In genomic region chr3L:11251721-11252423, dm6 we compare ENCODE assay signal across 6 fruit fly cellular contexts.
TF ChIP-seq lines count a peak whose summit lies in the region.

Gene scyl (plus strand): TSS chr3L:11252307.

- peak; percentile 59 for TF ChIP-seq CTCF in whole organism, embryonic (GFP tag; optimal IDR thresholded peaks at IDR 0.05; lab: Kevin White, UChicago)

TF ChIP-seq in whole organism, 6 proteins besides CTCF, POLR2A, EP300 and RAD21:
- TF ChIP-seq EcR (GFP tag; optimal IDR thresholded peaks at IDR 0.05; lab: Kevin White, UChicago) = no peak
- peak; percentile 25 for TF ChIP-seq CG8478 (optimal IDR thresholded peaks at IDR 0.05; lab: Kevin White, UChicago)

TF ChIP-seq in whole organism, adult, 20 proteins besides CTCF, POLR2A, EP300 and RAD21 (continues in another document):
- TF ChIP-seq pad (GFP tag; optimal IDR thresholded peaks at IDR 0.05; lab: Kevin White, UChicago) = peak; percentile 39
- TF ChIP-seq CG7045 (GFP tag; optimal IDR thresholded peaks at IDR 0.05; lab: Kevin White, UChicago) = no peak
- peak; percentile 37 for TF ChIP-seq CG14711 (tag; optimal IDR thresholded peaks at IDR 0.05; lab: Kevin White, UChicago)
- no peak for TF ChIP-seq Clk (GFP tag; optimal IDR thresholded peaks at IDR 0.05; lab: Kevin White, UChicago)
- TF ChIP-seq toe (GFP tag; optimal IDR thresholded peaks at IDR 0.05; lab: Kevin White, UChicago) = no peak
- peak; percentile 73 for TF ChIP-seq cic (GFP tag; optimal IDR thresholded peaks at IDR 0.05; lab: Kevin White, UChicago)
- peak; percentile 92 for TF ChIP-seq Mnt (GFP tag; optimal IDR thresholded peaks at IDR 0.05; lab: Kevin White, UChicago)
- peak; percentile 79 for TF ChIP-seq tj (GFP tag; optimal IDR thresholded peaks at IDR 0.05; lab: Kevin White, UChicago)
- peak; percentile 46 for TF ChIP-seq ovo (GFP tag; optimal IDR thresholded peaks at IDR 0.05; lab: Kevin White, UChicago)
- TF ChIP-seq CG12768 (GFP tag; optimal IDR thresholded peaks at IDR 0.05; lab: Kevin White, UChicago) = peak; percentile 74
- TF ChIP-seq cnc (optimal IDR thresholded peaks at IDR 0.05; lab: Kevin White, UChicago) = no peak
- TF ChIP-seq bab1 (GFP tag; optimal IDR thresholded peaks at IDR 0.05; lab: Kevin White, UChicago) = peak; percentile 82
- TF ChIP-seq Hr96 (GFP tag; optimal IDR thresholded peaks at IDR 0.05; lab: Kevin White, UChicago) = peak; percentile 44
- TF ChIP-seq kay (GFP tag; lab: Kevin White, UChicago; ENCODE audit: borderline replicate concordance) = no peak
- peak; percentile 51 for TF ChIP-seq CG33017 (tag; optimal IDR thresholded peaks at IDR 0.05; lab: Kevin White, UChicago)
- peak; percentile 35 for TF ChIP-seq CG11617 (GFP tag; optimal IDR thresholded peaks at IDR 0.05; lab: Kevin White, UChicago)
- peak; percentile 54 for TF ChIP-seq CG7101 (tag; optimal IDR thresholded peaks at IDR 0.05; lab: Kevin White, UChicago)
- TF ChIP-seq Crg-1 (GFP tag; optimal IDR thresholded peaks at IDR 0.05; lab: Kevin White, UChicago) = peak; percentile 54

TF ChIP-seq in whole organism, embryonic, 481 proteins besides CTCF, POLR2A, EP300 and RAD21 (continues in another document):
- TF ChIP-seq nerfin-1 (tag; optimal IDR thresholded peaks at IDR 0.05; lab: Kevin White, UChicago) = peak; percentile 40
- TF ChIP-seq crol (GFP tag; IDR thresholded peaks at IDR 0.05; lab: Robert Waterston, UW) = peak; percentile 31; the same call in 1 of the 2 replicates
- TF ChIP-seq Drgx (GFP tag; IDR thresholded peaks at IDR 0.05; lab: Robert Waterston, UW) = peak; percentile 69; the same call in 1 of the 2 replicates
- TF ChIP-seq CG6813 (GFP tag; optimal IDR thresholded peaks at IDR 0.05; lab: Kevin White, UChicago) = peak; percentile 67
- peak; percentile 83 for TF ChIP-seq lilli (GFP tag; optimal IDR thresholded peaks at IDR 0.05; lab: Kevin White, UChicago)
- TF ChIP-seq Kr (GFP tag; optimal IDR thresholded peaks at IDR 0.05; lab: Kevin White, UChicago) = peak; percentile 61
- TF ChIP-seq ash1 (GFP tag; optimal IDR thresholded peaks at IDR 0.05; lab: Kevin White, UChicago) = peak; percentile 91
- TF ChIP-seq Dip2 (GFP tag; IDR thresholded peaks at IDR 0.05; lab: Robert Waterston, UW) = no peak
- peak; percentile 36; the same call in 1 of the 2 replicates for TF ChIP-seq tna (GFP tag; IDR thresholded peaks at IDR 0.05; lab: Robert Waterston, UW; ENCODE audit: partially characterized antibody)
- peak in 1 of 2 experiments; percentile 67 for TF ChIP-seq insv (GFP tag; optimal IDR thresholded peaks at IDR 0.05; lab: Kevin White, UChicago)
- TF ChIP-seq Fer3 (tag; optimal IDR thresholded peaks at IDR 0.05; lab: Kevin White, UChicago) = peak; percentile 48
- TF ChIP-seq CG1529 (GFP tag; optimal IDR thresholded peaks at IDR 0.05; lab: Kevin White, UChicago) = peak; percentile 24
- TF ChIP-seq Elba2 (GFP tag; optimal IDR thresholded peaks at IDR 0.05; lab: Kevin White, UChicago) = no peak
- TF ChIP-seq CrebB (tag; optimal IDR thresholded peaks at IDR 0.05; lab: Kevin White, UChicago) = peak; percentile 63
- TF ChIP-seq Hsf (GFP tag; optimal IDR thresholded peaks at IDR 0.05; lab: Kevin White, UChicago) = no peak
- TF ChIP-seq sim (GFP tag; IDR thresholded peaks at IDR 0.05; lab: Robert Waterston, UW) = 0 out of 2 replicates have a peak, but pooled peaks have one; percentile 38

TF ChIP-seq in whole organism, prepupa, 60 proteins besides CTCF, POLR2A, EP300 and RAD21 (continues in another document):
- TF ChIP-seq pdm3 (GFP tag; optimal IDR thresholded peaks at IDR 0.05; lab: Kevin White, UChicago) = peak; percentile 30
- TF ChIP-seq eg (GFP tag; IDR thresholded peaks at IDR 0.05; lab: Robert Waterston, UW) = peak; percentile 83; the same call in 2 of the 3 replicates
- TF ChIP-seq CG3919 (GFP tag; optimal IDR thresholded peaks at IDR 0.05; lab: Kevin White, UChicago) = peak; percentile 79
- peak; percentile 11 for TF ChIP-seq fd59A (GFP tag; optimal IDR thresholded peaks at IDR 0.05; lab: Kevin White, UChicago)
- peak; percentile 58 for TF ChIP-seq CG34406 (GFP tag; optimal IDR thresholded peaks at IDR 0.05; lab: Kevin White, UChicago)
- peak; percentile 32 for TF ChIP-seq spab (GFP tag; optimal IDR thresholded peaks at IDR 0.05; lab: Kevin White, UChicago)
- peak; percentile 27 for TF ChIP-seq CG6792 (GFP tag; optimal IDR thresholded peaks at IDR 0.05; lab: Kevin White, UChicago)
- peak; percentile 77 for TF ChIP-seq Sox102F (GFP tag; optimal IDR thresholded peaks at IDR 0.05; lab: Kevin White, UChicago)
- peak; percentile 59 for TF ChIP-seq fkh (GFP tag; optimal IDR thresholded peaks at IDR 0.05; lab: Kevin White, UChicago)
- peak; percentile 84 for TF ChIP-seq CG16779 (tag; optimal IDR thresholded peaks at IDR 0.05; lab: Kevin White, UChicago)
- TF ChIP-seq CG31627 (GFP tag; optimal IDR thresholded peaks at IDR 0.05; lab: Kevin White, UChicago) = peak; percentile 9
- TF ChIP-seq CG6163 (GFP tag; IDR thresholded peaks at IDR 0.05; lab: Robert Waterston, UW) = peak; percentile 85
- peak; percentile 43 for TF ChIP-seq CG10669 (GFP tag; optimal IDR thresholded peaks at IDR 0.05; lab: Kevin White, UChicago)
- peak; percentile 34 for TF ChIP-seq cyc (GFP tag; optimal IDR thresholded peaks at IDR 0.05; lab: Kevin White, UChicago)
- TF ChIP-seq Eip75B (GFP tag; optimal IDR thresholded peaks at IDR 0.05; lab: Kevin White, UChicago) = peak; percentile 72
- TF ChIP-seq CG6276 (GFP tag; optimal IDR thresholded peaks at IDR 0.05; lab: Kevin White, UChicago) = peak; percentile 74
- TF ChIP-seq Sox14 (GFP tag; optimal IDR thresholded peaks at IDR 0.05; lab: Kevin White, UChicago) = peak; percentile 72
- TF ChIP-seq net (GFP tag; optimal IDR thresholded peaks at IDR 0.05; lab: Kevin White, UChicago) = peak; percentile 81
- TF ChIP-seq CG11902 (GFP tag; optimal IDR thresholded peaks at IDR 0.05; lab: Kevin White, UChicago) = no peak

TF ChIP-seq in whole organism, pupa, 21 proteins besides CTCF, POLR2A, EP300 and RAD21 (continues in another document):
- TF ChIP-seq CG12605 (GFP tag; IDR thresholded peaks at IDR 0.05; lab: Robert Waterston, UW) (peak; percentile 84), Ets98B (GFP tag; IDR thresholded peaks at IDR 0.05; lab: Robert Waterston, UW) (peak; percentile 84), CG32121 (GFP tag; IDR thresholded peaks at IDR 0.05; lab: Robert Waterston, UW) (peak; percentile 63; the same call in 1 of the 2 replicates), CG34367 (tag; optimal IDR thresholded peaks at IDR 0.05; lab: Kevin White, UChicago) (peak; percentile 32), Pif1B (GFP tag; optimal IDR thresholded peaks at IDR 0.05; lab: Kevin White, UChicago) (peak; percentile 83), CG15710 (tag; optimal IDR thresholded peaks at IDR 0.05; lab: Kevin White, UChicago) (peak; percentile 33), CG10348 (GFP tag; IDR thresholded peaks at IDR 0.05; lab: Robert Waterston, UW) (no peak), fd96Ca (GFP tag; IDR thresholded peaks at IDR 0.05; lab: Robert Waterston, UW) (peak; percentile 64; the same call in 2 of the 3 replicates), CG4496 (GFP tag; IDR thresholded peaks at IDR 0.05; lab: Robert Waterston, UW) (peak; percentile 81), CG17806 (tag; optimal IDR thresholded peaks at IDR 0.05; lab: Kevin White, UChicago) (peak; percentile 32), Pif1A (GFP tag; optimal IDR thresholded peaks at IDR 0.05; lab: Kevin White, UChicago) (peak; percentile 81), D1 (tag; optimal IDR thresholded peaks at IDR 0.05; lab: Kevin White, UChicago) (peak; percentile 9), CG14655 (GFP tag; optimal IDR thresholded peaks at IDR 0.05; lab: Kevin White, UChicago) (peak; percentile 25), rn (GFP tag; IDR thresholded peaks at IDR 0.05; lab: Robert Waterston, UW) (0 out of 2 replicates have a peak, but pooled peaks have one; percentile 26), gl (tag; optimal IDR thresholded peaks at IDR 0.05; lab: Kevin White, UChicago) (peak; percentile 66), EcR (GFP tag; optimal IDR thresholded peaks at IDR 0.05; lab: Kevin White, UChicago) (peak; percentile 71), CG9948 (tag; optimal IDR thresholded peaks at IDR 0.05; lab: Kevin White, UChicago) (no peak), CG8159 (tag; optimal IDR thresholded peaks at IDR 0.05; lab: Kevin White, UChicago) (peak; percentile 45), Snoo (tag; optimal IDR thresholded peaks at IDR 0.05; lab: Kevin White, UChicago) (peak; percentile 57), CG8301 (tag; optimal IDR thresholded peaks at IDR 0.05; lab: Kevin White, UChicago) (peak; percentile 27)

TF ChIP-seq in whole organism, wandering third instar larva, 38 proteins besides CTCF, POLR2A, EP300 and RAD21 (continues in another document):
- TF ChIP-seq Dif (GFP tag; optimal IDR thresholded peaks at IDR 0.05; lab: Kevin White, UChicago; ENCODE audit: partially characterized antibody) (peak; percentile 99), foxo (GFP tag; optimal IDR thresholded peaks at IDR 0.05; lab: Kevin White, UChicago) (peak; percentile 50 to 55), dsf (GFP tag; optimal IDR thresholded peaks at IDR 0.05; lab: Kevin White, UChicago; ENCODE audit: borderline replicate concordance) (no peak), Hr83 (GFP tag; optimal IDR thresholded peaks at IDR 0.05; lab: Kevin White, UChicago; ENCODE audit: poor library complexity, severe bottlenecking) (peak; percentile 84), Hr78 (GFP tag; optimal IDR thresholded peaks at IDR 0.05; lab: Kevin White, UChicago) (no peak), N (GFP tag; optimal IDR thresholded peaks at IDR 0.05; lab: Kevin White, UChicago) (no peak), Dfd (GFP tag; optimal IDR thresholded peaks at IDR 0.05; lab: Kevin White, UChicago) (no peak), Hnf4 (GFP tag; optimal IDR thresholded peaks at IDR 0.05; lab: Kevin White, UChicago) (peak; percentile 78), Sp1 (GFP tag; optimal IDR thresholded peaks at IDR 0.05; lab: Kevin White, UChicago) (peak; percentile 69), br (GFP tag; optimal IDR thresholded peaks at IDR 0.05; lab: Kevin White, UChicago) (peak; percentile 54), CG32264 (GFP tag; optimal IDR thresholded peaks at IDR 0.05; lab: Kevin White, UChicago) (no peak), pan (optimal IDR thresholded peaks at IDR 0.05; lab: Kevin White, UChicago) (no peak), Vsx2 (GFP tag; optimal IDR thresholded peaks at IDR 0.05; lab: Kevin White, UChicago; ENCODE audit: partially characterized antibody) (peak; percentile 96), tai (GFP tag; optimal IDR thresholded peaks at IDR 0.05; lab: Kevin White, UChicago) (peak; percentile 33), woc (GFP tag; optimal IDR thresholded peaks at IDR 0.05; lab: Kevin White, UChicago) (peak; percentile 4), sage (GFP tag; optimal IDR thresholded peaks at IDR 0.05; lab: Kevin White, UChicago) (no peak), CrebA (GFP tag; optimal IDR thresholded peaks at IDR 0.05; lab: Kevin White, UChicago; ENCODE audit: borderline replicate concordance) (peak; percentile 73), ey (GFP tag; optimal IDR thresholded peaks at IDR 0.05; lab: Kevin White, UChicago) (peak; percentile 31), rgr (GFP tag; optimal IDR thresholded peaks at IDR 0.05; lab: Kevin White, UChicago) (peak; percentile 74), dl (GFP tag; optimal IDR thresholded peaks at IDR 0.05; lab: Kevin White, UChicago; ENCODE audit: insufficient read depth in 1 of 2, partially characterized antibody in 2 of 2) (peak; percentile 90 to 98), sv (GFP tag; optimal IDR thresholded peaks at IDR 0.05; lab: Kevin White, UChicago) (no peak)
